Fruit fly (Drosophila melanogaster) whole organism, prepupa: ENCODE data around the gene CG11768.

Experiments used
- Blimp-1 ChIP-seq: fragments of 200-800 bp; sonication (Bioruptor generic); optimal IDR thresholded peaks from 3 replicates; lab custom pipeline; 2017; ENCODE audit warnings: missing biosample characterization, missing genetic modification characterization, mild to moderate bottlenecking, moderate library complexity, missing genetic modification reagents
- CG10669 ChIP-seq: fragments of 200-800 bp; sonication (Bioruptor generic); optimal IDR thresholded peaks from 3 replicates; lab custom pipeline; 2018; ENCODE audit warnings: missing biosample characterization, mild to moderate bottlenecking, missing genetic modification characterization, moderate library complexity
- CG11762 ChIP-seq: fragments of 200-800 bp; sonication (Bioruptor generic); optimal IDR thresholded peaks from 3 replicates; lab custom pipeline; 2016; ENCODE audit warnings: missing biosample characterization, missing genetic modification characterization; ENCODE audit not compliant: insufficient read depth
- CG15336 ChIP-seq: fragments of 200-800 bp; sonication (Bioruptor generic); IDR thresholded peaks from 2 replicates; pipeline ENCODE4 v1.3.6; 2022; ENCODE audit warnings: missing biosample characterization, missing genetic modification characterization
- CG1621 ChIP-seq: fragments of 200-800 bp; sonication (Bioruptor generic); optimal IDR thresholded peaks from 3 replicates; lab custom pipeline; 2018; ENCODE audit warnings: missing biosample characterization, mild to moderate bottlenecking, missing genetic modification characterization
- CG16779 ChIP-seq: fragments of 200-800 bp; sonication (Bioruptor generic); optimal IDR thresholded peaks from 3 replicates; lab custom pipeline; 2017; ENCODE audit warnings: missing biosample characterization, mild to moderate bottlenecking, missing genetic modification characterization
- CG3032 ChIP-seq: fragments of 200-800 bp; optimal IDR thresholded peaks from 2 replicates; lab custom pipeline; 2019; ENCODE audit warnings: missing biosample characterization, mild to moderate bottlenecking, missing genetic modification characterization, moderate library complexity
- CG31627 ChIP-seq: fragments of 200-800 bp; sonication (Bioruptor generic); optimal IDR thresholded peaks from 3 replicates; lab custom pipeline; 2016; ENCODE audit warnings: missing biosample characterization, missing genetic modification characterization
- CG32006 ChIP-seq: fragments of 200-800 bp; sonication (Bioruptor generic); optimal IDR thresholded peaks from 3 replicates; lab custom pipeline; 2017; ENCODE audit warnings: missing biosample characterization, mild to moderate bottlenecking, missing genetic modification characterization
- CG3919 ChIP-seq: fragments of 200-800 bp; sonication (Bioruptor generic); optimal IDR thresholded peaks from 3 replicates; lab custom pipeline; 2016; ENCODE audit warnings: missing biosample characterization, missing genetic modification characterization
- CG4318 ChIP-seq: fragments of 200-800 bp; sonication (Bioruptor generic); optimal IDR thresholded peaks from 3 replicates; lab custom pipeline; 2017; ENCODE audit warnings: missing biosample characterization, mild to moderate bottlenecking, missing genetic modification characterization
- CG6163 ChIP-seq: fragments of 200-800 bp; sonication (Bioruptor generic); IDR thresholded peaks from 3 replicates; pipeline ENCODE4 v1.3.6; 2022; ENCODE audit warnings: missing biosample characterization, missing genetic modification characterization
- CG6792 ChIP-seq: fragments of 200-800 bp; sonication (Bioruptor generic); optimal IDR thresholded peaks from 3 replicates; lab custom pipeline; 2016; ENCODE audit warnings: missing biosample characterization, missing genetic modification characterization
- CG6808 ChIP-seq: fragments of 200-800 bp; sonication (Bioruptor generic); optimal IDR thresholded peaks from 3 replicates; lab custom pipeline; 2017; ENCODE audit warnings: missing biosample characterization, missing genetic modification characterization, mild to moderate bottlenecking, moderate library complexity, missing genetic modification reagents
- CG6854 ChIP-seq: fragments of 200-800 bp; sonication (Bioruptor generic); optimal IDR thresholded peaks from 2 replicates; lab custom pipeline; 2017; ENCODE audit warnings: missing biosample characterization, mild to moderate bottlenecking, missing genetic modification characterization
- CG7368 ChIP-seq: fragments of 200-800 bp; sonication (Bioruptor generic); optimal IDR thresholded peaks from 3 replicates; lab custom pipeline; 2016; ENCODE audit warnings: missing biosample characterization, missing genetic modification characterization
- CG8119 ChIP-seq: fragments of 200-800 bp; sonication (Bioruptor generic); IDR thresholded peaks from 3 replicates; pipeline ENCODE4 v1.3.6; 2022; ENCODE audit warnings: missing biosample characterization, missing genetic modification characterization
- CG8632 ChIP-seq: fragments of 200-800 bp; sonication (Bioruptor generic); optimal IDR thresholded peaks from 3 replicates; lab custom pipeline; 2016; ENCODE audit warnings: missing biosample characterization, missing genetic modification characterization
- CG9139 ChIP-seq: fragments of 200-800 bp; sonication (Bioruptor generic); optimal IDR thresholded peaks from 3 replicates; lab custom pipeline; 2017; ENCODE audit warnings: missing biosample characterization, mild to moderate bottlenecking, missing genetic modification characterization
- Eip75B ChIP-seq: fragments of 200-800 bp; sonication (Bioruptor generic); optimal IDR thresholded peaks from 3 replicates; lab custom pipeline; 2016; ENCODE audit warnings: missing biosample characterization, missing genetic modification characterization
- Eip78C ChIP-seq: fragments of 200-800 bp; sonication (Bioruptor generic); peaks from one replicate; lab custom pipeline; 2016; ENCODE audit warnings: missing biosample characterization, missing genetic modification characterization
- Eip93F ChIP-seq: fragments of 200-800 bp; sonication (Bioruptor generic); optimal IDR thresholded peaks from 2 replicates; lab custom pipeline; 2016; ENCODE audit warnings: missing biosample characterization, mild to moderate bottlenecking, missing genetic modification characterization
- Ets21C ChIP-seq: fragments of 200-800 bp; sonication (Bioruptor generic); optimal IDR thresholded peaks from 3 replicates; lab custom pipeline; 2016; ENCODE audit warnings: missing biosample characterization, missing genetic modification characterization
- Gug ChIP-seq: fragments of 200-800 bp; sonication (Bioruptor generic); IDR thresholded peaks from 2 replicates; pipeline ENCODE4 v1.3.6; 2022; ENCODE audit warnings: missing biosample characterization, missing genetic modification characterization
- Lpt ChIP-seq: fragments of 200-800 bp; sonication (Bioruptor generic); optimal IDR thresholded peaks from 3 replicates; lab custom pipeline; 2016; ENCODE audit warnings: missing biosample characterization, missing genetic modification characterization
- Met ChIP-seq: fragments of 200-800 bp; sonication (Bioruptor generic); optimal IDR thresholded peaks from 3 replicates; lab custom pipeline; 2016; ENCODE audit warnings: missing biosample characterization, missing genetic modification characterization
- Smox ChIP-seq: fragments of 200-800 bp; sonication (Bioruptor generic); optimal IDR thresholded peaks from 3 replicates; lab custom pipeline; 2016; ENCODE audit warnings: missing biosample characterization, missing genetic modification characterization
- Sox102F ChIP-seq: fragments of 200-800 bp; sonication (Bioruptor generic); optimal IDR thresholded peaks from 2 replicates; lab custom pipeline; 2016; ENCODE audit warnings: missing biosample characterization, mild to moderate bottlenecking, missing genetic modification characterization
- Sox14 ChIP-seq: fragments of 200-800 bp; sonication (Bioruptor generic); optimal IDR thresholded peaks from 3 replicates; lab custom pipeline; 2016; ENCODE audit warnings: missing biosample characterization, missing genetic modification characterization
- Sox15 ChIP-seq: fragments of 200-800 bp; sonication (Bioruptor generic); optimal IDR thresholded peaks from 3 replicates; lab custom pipeline; 2016; ENCODE audit warnings: missing biosample characterization, missing genetic modification characterization
- cyc ChIP-seq: fragments of 200-800 bp; sonication (Bioruptor generic); optimal IDR thresholded peaks from 3 replicates; lab custom pipeline; 2016; ENCODE audit warnings: missing biosample characterization, missing genetic modification characterization
- dac ChIP-seq: fragments of 200-800 bp; sonication (Bioruptor generic); optimal IDR thresholded peaks from 2 replicates; lab custom pipeline; 2017; ENCODE audit warnings: missing biosample characterization, mild to moderate bottlenecking, missing genetic modification characterization
- dsx ChIP-seq: fragments of 200-800 bp; optimal IDR thresholded peaks from 3 replicates; lab custom pipeline; 2019; ENCODE audit warnings: missing biosample characterization, mild to moderate bottlenecking, missing genetic modification characterization, moderate library complexity; ENCODE audit not compliant: poor library complexity, severe bottlenecking
- eg ChIP-seq: fragments of 200-800 bp; sonication (Bioruptor generic); IDR thresholded peaks from 3 replicates; pipeline ENCODE4 v1.3.6; 2022; ENCODE audit warnings: missing biosample characterization, missing genetic modification characterization
- esn ChIP-seq: fragments of 200-800 bp; sonication (Bioruptor generic); optimal IDR thresholded peaks from 2 replicates; lab custom pipeline; 2016; ENCODE audit warnings: missing biosample characterization, mild to moderate bottlenecking, missing genetic modification characterization, moderate library complexity
- fd59A ChIP-seq: fragments of 200-800 bp; sonication (Bioruptor generic); optimal IDR thresholded peaks from 2 replicates; lab custom pipeline; 2017; ENCODE audit warnings: missing biosample characterization, mild to moderate bottlenecking, missing genetic modification characterization, missing genetic modification reagents
- fd85E ChIP-seq: fragments of 200-800 bp; sonication (Bioruptor generic); optimal IDR thresholded peaks from 3 replicates; lab custom pipeline; 2016; ENCODE audit warnings: missing biosample characterization, missing genetic modification characterization
- fkh ChIP-seq: fragments of 200-800 bp; sonication (Bioruptor generic); optimal IDR thresholded peaks from 3 replicates; lab custom pipeline; 2017; ENCODE audit warnings: missing biosample characterization, mild to moderate bottlenecking, missing genetic modification characterization, moderate library complexity
- lz ChIP-seq: fragments of 200-800 bp; sonication (Bioruptor generic); optimal IDR thresholded peaks from 3 replicates; lab custom pipeline; 2016; ENCODE audit warnings: missing biosample characterization, missing genetic modification characterization
- pdm3 ChIP-seq: fragments of 200-800 bp; sonication (Bioruptor generic); optimal IDR thresholded peaks from 3 replicates; lab custom pipeline; 2016; ENCODE audit warnings: missing biosample characterization, missing genetic modification characterization
- salr ChIP-seq, 2 experiments: fragments of 200-800 bp; sonication (Bioruptor generic); optimal IDR thresholded peaks; 3 replicates each; lab custom pipeline; 2016 to 2018; ENCODE audit warnings: missing biosample characterization in 2 of 2, missing genetic modification characterization in 2 of 2, mild to moderate bottlenecking in 1 of 2
- spab ChIP-seq: fragments of 200-800 bp; sonication (Bioruptor generic); optimal IDR thresholded peaks from 2 replicates; lab custom pipeline; 2017; ENCODE audit warnings: missing biosample characterization, mild to moderate bottlenecking, missing genetic modification characterization, missing genetic modification reagents
- svp ChIP-seq: fragments of 200-800 bp; sonication (Bioruptor generic); peaks from one replicate; lab custom pipeline; 2016; ENCODE audit warnings: missing biosample characterization, missing genetic modification characterization
- topi ChIP-seq: fragments of 200-800 bp; sonication (Bioruptor generic); optimal IDR thresholded peaks from 3 replicates; lab custom pipeline; 2016; ENCODE audit warnings: missing biosample characterization, missing genetic modification characterization
- vri ChIP-seq: fragments of 200-800 bp; sonication (Bioruptor generic); optimal IDR thresholded peaks from 3 replicates; lab custom pipeline; 2016; ENCODE audit warnings: missing biosample characterization, mild to moderate bottlenecking, missing genetic modification characterization

Gene CG11768

dm6 chr3R:8747871-8748775 is 19.9 kb downstream of the CG11768 start (continued):
- TF ChIP-seq CG9139 (GFP tag; lab: Kevin White, UChicago) (peak; percentile 35), cyc (peak; percentile 77), Eip93F (peak; percentile 59), CG6792 (GFP tag; lab: Kevin White, UChicago) (peak; percentile 77), CG3032 (peak; percentile 77), Blimp-1 (GFP tag; lab: Kevin White, UChicago) (peak; percentile 66), CG4318 (peak; percentile 67), CG16779 (tag; lab: Kevin White, UChicago) (peak; percentile 72), CG8632 (peak; percentile 84), Sox15 (GFP tag; lab: Kevin White, UChicago) (peak; percentile 71), CG32006 (GFP tag; lab: Kevin White, UChicago) (peak; percentile 89), dac (peak; percentile 73), spab (GFP tag; lab: Kevin White, UChicago) (peak; percentile 17), Gug (GFP tag; lab: Robert Waterston, UW) (peak; percentile 50)

dm6 chr3R:8747134-8747870 is 20.7 kb downstream of the CG11768 start, which contains the start of the genes CG9801 and Nasp:
Gene CG9801 (minus strand): TSS chr3R:8747675.
Gene Nasp (plus strand): TSS chr3R:8747798.
- TF ChIP-seq CG6163 (peak; percentile 59; the same call in 2 of the 3 replicates), topi (GFP tag; lab: Kevin White, UChicago) (peak; percentile 26), fkh (GFP tag; lab: Kevin White, UChicago) (peak; percentile 36), CG8119 (GFP tag; lab: Robert Waterston, UW) (0 out of 3 replicates have a peak, but pooled peaks have one; percentile 20), Sox102F (GFP tag; lab: Kevin White, UChicago) (peak; percentile 5), CG10669 (GFP tag; lab: Kevin White, UChicago) (peak; percentile 4), esn (GFP tag; lab: Kevin White, UChicago) (peak; percentile 4), CG6854 (GFP tag; lab: Kevin White, UChicago) (peak; percentile 15), Ets21C (GFP tag; lab: Kevin White, UChicago) (no peak), CG7368 (GFP tag; lab: Kevin White, UChicago) (peak; percentile 21), dac (no peak), cyc (no peak), Gug (GFP tag; lab: Robert Waterston, UW) (no peak), vri (GFP tag; lab: Kevin White, UChicago) (peak; percentile 33), svp (peak; percentile 79), CG3919 (GFP tag; lab: Kevin White, UChicago) (peak; percentile 37), salr (GFP tag; optimal IDR thresholded peaks at IDR 0.05; lab: Kevin White, UChicago) (no peak), eg (GFP tag; lab: Robert Waterston, UW) (no peak; the same call in 2 of the 3 replicates), Smox (GFP tag; lab: Kevin White, UChicago) (peak; percentile 55), CG6808 (GFP tag; lab: Kevin White, UChicago) (no peak), Met (GFP tag; lab: Kevin White, UChicago) (peak; percentile 34), CG31627 (peak; percentile 21), fd59A (no peak), Lpt (GFP tag; lab: Kevin White, UChicago) (no peak), lz (GFP tag; lab: Kevin White, UChicago) (peak; percentile 45), CG1621 (tag; lab: Kevin White, UChicago) (peak; percentile 22), CG16779 (tag; lab: Kevin White, UChicago) (no peak), Eip93F (no peak), Sox15 (GFP tag; lab: Kevin White, UChicago) (no peak), CG8632 (no peak), CG9139 (GFP tag; lab: Kevin White, UChicago) (peak; percentile 35), fd85E (GFP tag; lab: Kevin White, UChicago) (peak; percentile 27), Eip75B (no peak), CG15336 (GFP tag; lab: Robert Waterston, UW) (no peak), dsx (GFP tag; lab: Kevin White, UChicago) (no peak), pdm3 (GFP tag; lab: Kevin White, UChicago) (peak; percentile 3), CG11762 (no peak), CG32006 (GFP tag; lab: Kevin White, UChicago) (peak; percentile 1), Eip78C (GFP tag; lab: Kevin White, UChicago) (peak; percentile 64), Sox14 (GFP tag; lab: Kevin White, UChicago) (peak; percentile 18)
